Fruit fly (Drosophila melanogaster) whole organism, wandering third instar larva: ENCODE data around the gene CG12017.

Experiments used
- Abd-B ChIP-seq: fragments of >200 bp; optimal IDR thresholded peaks from 2 replicates; lab custom pipeline; 2017; ENCODE audit warnings: missing biosample characterization, missing genetic modification characterization
- CG32264 ChIP-seq: fragments of 200-800 bp; sonication (Bioruptor generic); optimal IDR thresholded peaks from 2 replicates; lab custom pipeline; 2016; ENCODE audit warnings: missing biosample characterization, missing genetic modification characterization
- CG9705 ChIP-seq: fragments of 200-800 bp; sonication (Bioruptor generic); optimal IDR thresholded peaks from 2 replicates; lab custom pipeline; 2018; ENCODE audit warnings: missing biosample characterization, mild to moderate bottlenecking, missing genetic modification characterization
- CrebA ChIP-seq: fragments of 200-800 bp; sonication (Bioruptor generic); optimal IDR thresholded peaks from 2 replicates; lab custom pipeline; 2016; ENCODE audit warnings: missing biosample characterization, mild to moderate bottlenecking, missing genetic modification characterization, borderline replicate concordance
- Dfd ChIP-seq: fragments of >200 bp; optimal IDR thresholded peaks from 2 replicates; lab custom pipeline; 2017; ENCODE audit warnings: missing biosample characterization, missing genetic modification characterization
- Dif ChIP-seq: fragments of 200-275, 200-300 bp; sonication (Bioruptor generic); optimal IDR thresholded peaks from 2 replicates; lab custom pipeline; 2018; ENCODE audit warnings: missing biosample characterization, missing genetic modification characterization; ENCODE audit not compliant: partially characterized antibody
- GATAd ChIP-seq: sonication (Bioruptor generic); optimal IDR thresholded peaks from 2 replicates; lab custom pipeline; 2016; ENCODE audit warnings: missing biosample characterization, missing genetic modification characterization
- HLH106 ChIP-seq: fragments of 200-800 bp; optimal IDR thresholded peaks from 3 replicates; lab custom pipeline; 2019; ENCODE audit warnings: missing biosample characterization, mild to moderate bottlenecking, missing genetic modification characterization, moderate library complexity
- Hr78 ChIP-seq: fragments of >200 bp; optimal IDR thresholded peaks from 2 replicates; lab custom pipeline; 2017; ENCODE audit warnings: missing biosample characterization, missing genetic modification characterization
- Hr83 ChIP-seq: fragments of 200-300 bp; sonication (Bioruptor generic); optimal IDR thresholded peaks from 2 replicates; lab custom pipeline; 2016; ENCODE audit warnings: missing biosample characterization, mild to moderate bottlenecking, missing genetic modification characterization, moderate library complexity; ENCODE audit not compliant: poor library complexity, severe bottlenecking
- Jra ChIP-seq: sonication (Bioruptor generic); optimal IDR thresholded peaks from 2 replicates; lab custom pipeline; 2016; ENCODE audit warnings: missing biosample characterization, missing genetic modification characterization
- Mio ChIP-seq: sonication (Bioruptor generic); optimal IDR thresholded peaks from 2 replicates; lab custom pipeline; 2016; ENCODE audit warnings: missing biosample characterization, missing genetic modification characterization
- Myc ChIP-seq: fragments of >200 bp; optimal IDR thresholded peaks from 2 replicates; lab custom pipeline; 2017
- N ChIP-seq: fragments of >200 bp; optimal IDR thresholded peaks from 2 replicates; lab custom pipeline; 2018; ENCODE audit warnings: missing biosample characterization, missing external identifiers, missing genetic modification characterization
- OdsH ChIP-seq: fragments of 200-800 bp; sonication (Bioruptor generic); optimal IDR thresholded peaks from 2 replicates; lab custom pipeline; 2016; ENCODE audit warnings: missing biosample characterization, mild to moderate bottlenecking, missing genetic modification characterization
- Rel ChIP-seq, 2 experiments: fragments of 200-800 bp; sonication (Bioruptor generic) in 1 of 2; optimal IDR thresholded peaks; 2 replicates in 1 of 2; 3 replicates in 1 of 2; lab custom pipeline; 2016 to 2019; ENCODE audit warnings: mild to moderate bottlenecking in 2 of 2, missing biosample characterization in 2 of 2, missing genetic modification characterization in 2 of 2, moderate library complexity in 1 of 2
- Sp1 ChIP-seq: fragments of 200-800 bp; sonication (Bioruptor generic); optimal IDR thresholded peaks from 3 replicates; lab custom pipeline; 2019; ENCODE audit warnings: missing biosample characterization, mild to moderate bottlenecking, missing genetic modification characterization, moderate library complexity
- Vsx2 ChIP-seq: fragments of 200-300, 225-300 bp; sonication (Bioruptor generic); optimal IDR thresholded peaks from 2 replicates; lab custom pipeline; 2018; ENCODE audit warnings: missing biosample characterization, missing genetic modification characterization; ENCODE audit not compliant: partially characterized antibody
- br ChIP-seq: fragments of 200-800 bp; sonication (Bioruptor generic); optimal IDR thresholded peaks from 2 replicates; lab custom pipeline; 2016; ENCODE audit warnings: missing biosample characterization, missing genetic modification characterization
- dl ChIP-seq, 2 experiments: fragments of 175-275, 200-275 bp in 1 of 2; fragments of 200-275 bp in 1 of 2; sonication (Bioruptor generic); optimal IDR thresholded peaks; lab custom pipeline; 2018; ENCODE audit warnings: mild to moderate bottlenecking in 2 of 2, missing biosample characterization in 2 of 2, missing genetic modification characterization in 2 of 2, moderate library complexity in 2 of 2; ENCODE audit not compliant: partially characterized antibody in 2 of 2, insufficient read depth in 1 of 2
- dmrt93B ChIP-seq: fragments of 200-800 bp; sonication (Bioruptor generic); optimal IDR thresholded peaks from 2 replicates; lab custom pipeline; 2018; ENCODE audit warnings: missing biosample characterization, mild to moderate bottlenecking, missing genetic modification characterization
- dsf ChIP-seq: sonication (Bioruptor generic); optimal IDR thresholded peaks from 2 replicates; lab custom pipeline; 2016; ENCODE audit warnings: missing biosample characterization, missing genetic modification characterization, borderline replicate concordance
- foxo ChIP-seq, 2 experiments: fragments of 200-800 bp; sonication (Bioruptor generic); optimal IDR thresholded peaks; 2 replicates in 1 of 2; 3 replicates in 1 of 2; lab custom pipeline; 2016 to 2017; ENCODE audit warnings: missing biosample characterization in 2 of 2, missing genetic modification characterization in 2 of 2
- fru ChIP-seq: fragments of 200-800 bp; sonication (Bioruptor generic); optimal IDR thresholded peaks from 3 replicates; lab custom pipeline; 2016; ENCODE audit warnings: missing biosample characterization, mild to moderate bottlenecking, missing genetic modification characterization
- h ChIP-seq: fragments of 200-800 bp; sonication (Bioruptor generic); optimal IDR thresholded peaks from 3 replicates; lab custom pipeline; 2016; ENCODE audit warnings: missing biosample characterization, mild to moderate bottlenecking, missing genetic modification characterization
- jim ChIP-seq: fragments of 175-275, 200-325 bp; sonication (Bioruptor generic); optimal IDR thresholded peaks from 2 replicates; lab custom pipeline; 2016; ENCODE audit warnings: missing biosample characterization, mild to moderate bottlenecking, missing genetic modification characterization
- lola ChIP-seq: fragments of >200 bp; optimal IDR thresholded peaks from 2 replicates; lab custom pipeline; 2017; ENCODE audit warnings: missing biosample characterization, missing genetic modification characterization
- pan ChIP-seq: fragments of >200 bp; optimal IDR thresholded peaks from 2 replicates; lab custom pipeline; 2017
- psq ChIP-seq: fragments of 200-800 bp; sonication (Bioruptor generic); optimal IDR thresholded peaks from 3 replicates; lab custom pipeline; 2017; ENCODE audit warnings: missing biosample characterization, mild to moderate bottlenecking, missing genetic modification characterization, moderate library complexity
- sage ChIP-seq: fragments of 200-800 bp; sonication (Bioruptor generic); optimal IDR thresholded peaks from 2 replicates; lab custom pipeline; 2016; ENCODE audit warnings: missing biosample characterization, mild to moderate bottlenecking, missing genetic modification characterization
- sv ChIP-seq: fragments of 200-800 bp; sonication (Bioruptor generic); optimal IDR thresholded peaks from 3 replicates; lab custom pipeline; 2016; ENCODE audit warnings: missing biosample characterization, missing genetic modification characterization
- tai ChIP-seq: sonication (Bioruptor generic); optimal IDR thresholded peaks from 2 replicates; lab custom pipeline; 2016; ENCODE audit warnings: missing biosample characterization, missing genetic modification characterization
- woc ChIP-seq: sonication (Bioruptor generic); optimal IDR thresholded peaks from 2 replicates; lab custom pipeline; 2016; ENCODE audit warnings: missing biosample characterization, mild to moderate bottlenecking, missing genetic modification characterization

CG12017 gene

DNA sequence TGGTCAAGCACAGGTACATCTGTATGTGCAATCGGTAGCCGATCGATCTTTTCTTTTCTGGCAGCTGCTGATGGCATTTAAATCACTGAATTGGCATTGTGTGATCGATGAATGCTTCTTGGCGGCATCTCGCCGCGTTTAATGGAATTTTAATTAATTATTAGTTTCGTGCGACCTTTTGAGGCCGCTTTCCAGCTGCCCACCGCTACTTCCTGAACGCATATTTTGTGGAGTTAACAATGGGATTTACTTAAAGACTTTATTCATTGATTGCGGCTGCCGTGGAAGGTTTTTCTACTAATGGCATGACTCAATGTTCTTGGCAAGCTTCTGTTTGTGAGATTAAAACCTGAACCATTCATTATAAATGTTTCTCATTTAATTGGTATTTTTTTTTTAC is 18.4 kb upstream of the CG12017 start:
- TF ChIP-seq fru (GFP tag; lab: Kevin White, UChicago) (no peak), dmrt93B (GFP tag; lab: Kevin White, UChicago) (no peak), N (no peak), Jra (GFP tag; lab: Kevin White, UChicago) (no peak)

DNA sequence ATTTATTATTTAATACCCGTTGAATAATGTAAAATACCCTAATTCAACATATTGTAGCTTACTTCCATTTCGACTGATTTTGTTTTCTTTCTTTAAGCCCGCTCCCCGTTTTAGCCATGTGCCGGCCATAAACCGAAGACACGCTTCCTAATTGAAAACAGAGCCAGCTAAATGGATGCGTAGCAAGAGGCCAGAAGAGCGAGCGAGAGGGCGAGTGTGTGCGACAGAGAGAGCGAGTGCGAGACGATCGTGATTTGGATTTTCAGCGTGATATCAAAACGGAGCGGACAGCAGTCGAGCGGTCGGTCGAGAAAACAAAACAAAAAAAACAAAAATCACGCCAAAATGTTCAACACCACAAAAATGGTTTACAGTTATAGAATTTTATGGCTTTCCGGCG is 13.7 kb upstream of the CG12017 start:
- no peak for TF ChIP-seq Myc (lab: Kevin White, UChicago)
- TF ChIP-seq sv: no peak
- TF ChIP-seq Jra (GFP tag; lab: Kevin White, UChicago): no peak
- no peak for TF ChIP-seq N
- TF ChIP-seq HLH106 (tag; lab: Kevin White, UChicago): no peak

DNA sequence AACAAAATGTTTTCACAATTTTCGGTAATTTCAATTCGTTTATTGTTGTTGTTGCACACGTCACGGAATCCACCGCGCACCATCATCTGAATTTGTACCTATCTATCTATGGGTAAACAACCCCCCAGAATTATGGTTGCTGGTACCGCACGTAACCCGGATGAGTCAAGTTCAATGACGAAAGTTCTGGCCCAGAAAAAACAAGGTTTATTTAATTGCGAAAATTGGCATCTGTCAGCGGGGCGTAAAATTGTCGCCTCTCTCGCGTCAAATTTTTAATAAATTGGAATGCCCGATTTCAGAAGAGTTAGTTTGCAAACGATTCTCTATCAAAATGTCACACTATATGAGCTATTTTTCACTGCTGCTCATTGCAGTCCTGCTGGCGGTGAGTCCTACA is 11.9 kb upstream of the CG12017 start, which contains the start of gene CG34265:
Gene CG34265 (plus strand): TSS at position 301 of the 400 bp plus-strand sequence.
- TF ChIP-seq dsf (GFP tag; lab: Kevin White, UChicago): no peak
- no peak for TF ChIP-seq h (GFP tag; lab: Kevin White, UChicago)
- no peak for TF ChIP-seq jim (GFP tag; lab: Kevin White, UChicago)
- no peak for TF ChIP-seq Hr83 (GFP tag; lab: Kevin White, UChicago)
- TF ChIP-seq CrebA (GFP tag; lab: Kevin White, UChicago): no peak

DNA sequence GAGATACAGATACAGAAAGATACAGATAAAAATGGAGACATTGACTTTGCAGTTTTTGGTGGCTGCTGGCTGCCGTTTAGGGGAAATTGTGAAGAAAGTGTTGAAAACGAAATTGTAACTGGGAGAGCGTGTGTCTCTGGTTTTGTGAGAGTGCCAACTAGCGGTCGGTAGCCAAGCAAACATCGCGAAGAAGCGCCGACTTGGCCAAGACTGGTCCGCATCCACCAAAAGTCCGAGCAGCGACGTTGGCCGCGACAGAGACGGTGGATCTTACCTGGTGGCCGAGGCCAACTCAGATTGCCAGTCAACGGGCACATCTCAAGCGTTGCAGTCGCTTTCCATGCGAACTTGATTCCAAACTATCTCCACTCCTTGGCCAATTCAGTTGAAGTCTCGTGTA is 9.3 kb upstream of the CG12017 start, which contains the start of gene CG14960:
Gene CG14960 (plus strand): TSS at position 301 of the 400 bp plus-strand sequence.
- TF ChIP-seq pan (lab: Kevin White, UChicago): no peak
- TF ChIP-seq CG32264: no peak
- no peak for TF ChIP-seq tai (GFP tag; lab: Kevin White, UChicago)
- TF ChIP-seq Dfd (GFP tag; lab: Kevin White, UChicago): no peak
- TF ChIP-seq br: no peak
- no peak for TF ChIP-seq Hr83 (GFP tag; lab: Kevin White, UChicago)
- TF ChIP-seq foxo (GFP tag; optimal IDR thresholded peaks at IDR 0.05; lab: Kevin White, UChicago): no peak
- no peak for TF ChIP-seq h (GFP tag; lab: Kevin White, UChicago)
- TF ChIP-seq CG9705 (GFP tag; lab: Kevin White, UChicago): no peak
- TF ChIP-seq Jra (GFP tag; lab: Kevin White, UChicago): no peak
- no peak for TF ChIP-seq dsf (GFP tag; lab: Kevin White, UChicago)
- TF ChIP-seq Dif: no peak
- TF ChIP-seq fru (GFP tag; lab: Kevin White, UChicago): no peak
- TF ChIP-seq psq (GFP tag; lab: Kevin White, UChicago): no peak
- TF ChIP-seq HLH106 (tag; lab: Kevin White, UChicago): no peak
- no peak for TF ChIP-seq dmrt93B (GFP tag; lab: Kevin White, UChicago)
- no peak for TF ChIP-seq lola (GFP tag; lab: Kevin White, UChicago)
- no peak for TF ChIP-seq sv

DNA sequence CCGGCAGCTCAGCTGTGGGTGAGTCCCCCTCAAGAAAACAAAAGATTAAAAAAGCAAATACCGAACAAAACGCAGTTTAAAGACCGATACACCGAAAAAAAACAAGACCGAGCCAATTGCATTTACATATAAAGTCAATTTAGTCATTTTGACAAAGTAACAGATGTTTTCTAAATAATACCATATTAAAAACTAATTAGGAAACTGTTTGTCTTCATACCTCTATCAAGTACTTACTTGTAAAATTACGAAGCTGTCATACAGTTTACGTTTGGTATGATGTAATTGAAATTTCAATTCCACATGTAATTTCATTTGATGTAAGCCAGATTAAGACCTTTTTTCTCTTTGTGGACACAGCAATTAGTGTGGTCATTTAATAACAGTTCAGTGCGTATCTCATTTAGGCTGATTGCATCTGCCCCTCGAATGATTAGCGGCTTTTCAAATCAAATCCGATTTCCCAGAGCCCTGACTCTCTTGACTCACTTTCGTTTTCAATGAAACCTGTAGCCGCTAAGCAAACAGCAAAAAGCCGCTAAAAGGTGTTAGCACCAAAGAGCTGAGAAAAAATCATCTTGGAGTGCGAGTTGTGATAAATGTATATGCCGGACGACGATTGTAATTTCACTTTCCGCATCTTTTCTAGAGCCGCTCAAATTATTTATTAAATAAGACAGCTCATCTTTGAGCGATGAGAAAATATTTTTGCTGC is 5.4 kb upstream of the CG12017 start:
- TF ChIP-seq jim (GFP tag; lab: Kevin White, UChicago): no peak
- TF ChIP-seq Hr78 (GFP tag; lab: Kevin White, UChicago): no peak
- no peak for TF ChIP-seq Rel (GFP tag; optimal IDR thresholded peaks at IDR 0.05; lab: Kevin White, UChicago)
- peak; percentile 8 for TF ChIP-seq Rel (tag; optimal IDR thresholded peaks at IDR 0.05; lab: Kevin White, UChicago)
- no peak for TF ChIP-seq Dfd (GFP tag; lab: Kevin White, UChicago)

DNA sequence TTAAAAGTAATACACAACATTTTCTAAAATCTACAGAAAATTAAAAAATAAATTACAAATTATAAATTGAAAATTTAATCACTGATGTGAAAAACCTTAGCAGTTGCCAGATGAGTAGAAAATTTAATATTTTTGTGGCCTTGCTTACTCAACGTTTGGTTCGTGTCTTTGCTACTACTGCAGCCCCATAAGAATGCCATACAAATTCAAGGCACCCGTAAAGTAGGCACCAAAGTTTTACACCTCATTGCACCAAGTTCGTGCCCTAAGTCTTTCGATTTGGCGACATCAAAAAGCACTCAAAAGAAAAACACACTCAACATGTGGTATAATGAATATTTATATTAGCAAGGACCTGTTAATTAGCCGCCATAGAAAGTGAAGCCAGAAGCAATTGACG is 3.1 kb upstream of the CG12017 start:
- peak; percentile 29 for TF ChIP-seq N
- peak; percentile 45 for TF ChIP-seq Myc (lab: Kevin White, UChicago)
- TF ChIP-seq Vsx2 (GFP tag; lab: Kevin White, UChicago): peak; percentile 73
- no peak for TF ChIP-seq fru (GFP tag; lab: Kevin White, UChicago)
- no peak for TF ChIP-seq foxo (GFP tag; optimal IDR thresholded peaks at IDR 0.05; lab: Kevin White, UChicago)

DNA sequence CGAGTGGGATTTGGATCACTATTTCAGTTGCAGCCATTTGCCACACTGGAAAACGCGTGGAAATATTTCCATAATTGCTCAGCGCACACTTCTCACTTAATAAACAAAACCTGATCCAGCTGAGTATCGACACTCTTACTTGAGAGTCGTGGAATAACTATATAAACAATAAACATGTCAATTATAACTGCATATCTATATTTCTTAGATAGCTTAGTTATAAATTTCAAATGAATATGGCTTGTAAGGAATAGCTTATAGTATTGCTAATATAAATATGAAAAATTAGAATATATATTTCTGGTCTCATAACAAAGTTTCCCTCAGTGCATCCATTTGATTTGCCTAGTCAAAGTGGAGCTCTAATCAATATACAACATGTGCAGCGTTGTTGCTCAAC is 3.2 kb downstream of the CG12017 start:
- TF ChIP-seq woc (GFP tag; lab: Kevin White, UChicago): no peak
- no peak for TF ChIP-seq Rel (GFP tag; optimal IDR thresholded peaks at IDR 0.05; lab: Kevin White, UChicago)
- no peak for TF ChIP-seq Rel (tag; optimal IDR thresholded peaks at IDR 0.05; lab: Kevin White, UChicago)
- TF ChIP-seq dl (GFP tag; optimal IDR thresholded peaks at IDR 0.05; lab: Kevin White, UChicago; ENCODE audit: insufficient read depth in 1 of 2, partially characterized antibody in 2 of 2): no peak
- TF ChIP-seq pan (lab: Kevin White, UChicago): no peak
- TF ChIP-seq jim (GFP tag; lab: Kevin White, UChicago): no peak
- TF ChIP-seq OdsH (GFP tag; lab: Kevin White, UChicago): no peak
- no peak for TF ChIP-seq foxo (GFP tag; optimal IDR thresholded peaks at IDR 0.05; lab: Kevin White, UChicago)
- TF ChIP-seq Sp1 (GFP tag; lab: Kevin White, UChicago): no peak
- TF ChIP-seq Abd-B (GFP tag; lab: Kevin White, UChicago): no peak
- no peak for TF ChIP-seq h (GFP tag; lab: Kevin White, UChicago)
- TF ChIP-seq GATAd: no peak
- no peak for TF ChIP-seq CrebA (GFP tag; lab: Kevin White, UChicago)
- no peak for TF ChIP-seq lola (GFP tag; lab: Kevin White, UChicago)
- no peak for TF ChIP-seq sv
- no peak for TF ChIP-seq sage
- no peak for TF ChIP-seq Mio (GFP tag; lab: Kevin White, UChicago)
